Worm (Caenorhabditis elegans) whole organism, late embryonic: ENCODE measurements around the gene grl-23.

Experiments used
- C38D4.7 ChIP-seq: fragments of 200-800 bp; sonication (Bioruptor generic); optimal IDR thresholded peaks from 2 replicates; lab custom pipeline; 2018; ENCODE audit warnings: mild to moderate bottlenecking, missing genetic modification characterization, moderate library complexity, missing compliant biosample characterization
- F13H6.1 ChIP-seq: sonication (generic microtip); optimal IDR thresholded peaks from 2 replicates; lab custom pipeline; 2016; ENCODE audit warnings: missing genetic modification characterization, missing compliant biosample characterization
- K02D7.2 ChIP-seq: sonication (generic microtip); optimal IDR thresholded peaks from 2 replicates; lab custom pipeline; 2017; ENCODE audit warnings: mild to moderate bottlenecking, missing genetic modification characterization, missing compliant biosample characterization
- K09A11.1 ChIP-seq: sonication (generic microtip); optimal IDR thresholded peaks from 2 replicates; lab custom pipeline; 2017; ENCODE audit warnings: antibody characterized with exemption, mild to moderate bottlenecking, missing genetic modification characterization, missing compliant biosample characterization; ENCODE audit not compliant: insufficient read depth
- T23F11.4 ChIP-seq: fragments of 200-800 bp; sonication (Bioruptor generic); optimal IDR thresholded peaks from 2 replicates; lab custom pipeline; 2018; ENCODE audit warnings: mild to moderate bottlenecking, missing genetic modification characterization, missing compliant biosample characterization
- ama-1 ChIP-seq: fragments of 150-350 bp; optimal IDR thresholded peaks from 2 replicates; lab custom pipeline; 2014
- ceh-14 ChIP-seq: sonication (generic microtip); optimal IDR thresholded peaks from 2 replicates; lab custom pipeline; 2016; ENCODE audit warnings: missing genotype, missing genetic modification characterization, missing compliant biosample characterization
- ceh-18 ChIP-seq: sonication (generic microtip); optimal IDR thresholded peaks from 2 replicates; lab custom pipeline; 2016; ENCODE audit warnings: missing genetic modification characterization, missing compliant biosample characterization
- ceh-19 ChIP-seq: fragments of 200-800 bp; sonication (Bioruptor generic); optimal IDR thresholded peaks from 2 replicates; lab custom pipeline; 2018; ENCODE audit warnings: mild to moderate bottlenecking, missing genetic modification characterization, missing compliant biosample characterization
- ceh-2 ChIP-seq: sonication (generic microtip); optimal IDR thresholded peaks from 2 replicates; lab custom pipeline; 2016; ENCODE audit warnings: missing genotype, missing genetic modification characterization, missing compliant biosample characterization
- ceh-24 ChIP-seq: sonication (generic microtip); optimal IDR thresholded peaks from 2 replicates; lab custom pipeline; 2016; ENCODE audit warnings: mild to moderate bottlenecking, missing genetic modification characterization, missing compliant biosample characterization
- ceh-30 ChIP-seq: fragments of 150-350 bp; optimal IDR thresholded peaks from 2 replicates; lab custom pipeline; 2014; ENCODE audit warnings: missing biosample characterization, missing genetic modification characterization
- ceh-34 ChIP-seq: sonication (generic microtip); optimal IDR thresholded peaks from 2 replicates; lab custom pipeline; 2016; ENCODE audit warnings: mild to moderate bottlenecking, missing genetic modification characterization, missing compliant biosample characterization
- ceh-48 ChIP-seq: sonication (generic microtip); optimal IDR thresholded peaks from 2 replicates; lab custom pipeline; 2016; ENCODE audit warnings: missing genetic modification characterization, inconsistent platforms, missing compliant biosample characterization
- ceh-9 ChIP-seq: sonication (generic microtip); optimal IDR thresholded peaks from 2 replicates; lab custom pipeline; 2016; ENCODE audit warnings: mild to moderate bottlenecking, missing genetic modification characterization, inconsistent platforms, missing compliant biosample characterization
- che-1 ChIP-seq: sonication (generic microtip); optimal IDR thresholded peaks from 2 replicates; lab custom pipeline; 2016; ENCODE audit warnings: mild to moderate bottlenecking, missing genetic modification characterization, missing compliant biosample characterization
- dve-1 ChIP-seq: sonication (generic microtip); optimal IDR thresholded peaks from 2 replicates; lab custom pipeline; 2017; ENCODE audit warnings: antibody characterized with exemption, mild to moderate bottlenecking, missing genetic modification characterization, missing compliant biosample characterization
- elt-2 ChIP-seq: sonication (generic microtip); optimal IDR thresholded peaks from 2 replicates; lab custom pipeline; 2016; ENCODE audit warnings: missing genetic modification reagents, missing genetic modification characterization, missing compliant biosample characterization
- ets-4 ChIP-seq: sonication (generic microtip); optimal IDR thresholded peaks from 2 replicates; lab custom pipeline; 2016; ENCODE audit warnings: missing genetic modification characterization, missing compliant biosample characterization
- eyg-1 ChIP-seq: sonication (generic microtip); optimal IDR thresholded peaks from 2 replicates; lab custom pipeline; 2016; ENCODE audit warnings: missing genotype, missing genetic modification characterization, missing compliant biosample characterization
- fax-1 ChIP-seq: sonication (generic microtip); optimal IDR thresholded peaks from 2 replicates; lab custom pipeline; 2016; ENCODE audit warnings: missing genotype, missing genetic modification characterization, missing compliant biosample characterization
- hlh-13 ChIP-seq: fragments of 200-800 bp; sonication (Bioruptor generic); optimal IDR thresholded peaks from 2 replicates; lab custom pipeline; 2018; ENCODE audit warnings: mild to moderate bottlenecking, missing genetic modification characterization, missing compliant biosample characterization
- hlh-15 ChIP-seq: sonication (generic microtip); optimal IDR thresholded peaks from 2 replicates; lab custom pipeline; 2016; ENCODE audit warnings: missing genetic modification characterization, missing compliant biosample characterization
- hlh-30 ChIP-seq: sonication (generic microtip); optimal IDR thresholded peaks from 2 replicates; lab custom pipeline; 2017; ENCODE audit warnings: antibody characterized with exemption, missing genetic modification characterization, missing compliant biosample characterization; ENCODE audit not compliant: insufficient read depth
- lim-6 ChIP-seq: sonication (generic microtip); optimal IDR thresholded peaks from 2 replicates; lab custom pipeline; 2016; ENCODE audit warnings: missing genetic modification characterization, missing compliant biosample characterization
- madf-2 ChIP-seq: sonication (generic microtip); optimal IDR thresholded peaks from 2 replicates; lab custom pipeline; 2017; ENCODE audit warnings: missing genetic modification characterization, missing compliant biosample characterization
- mec-3 ChIP-seq: sonication (generic microtip); optimal IDR thresholded peaks from 2 replicates; lab custom pipeline; 2016; ENCODE audit warnings: borderline replicate concordance, missing genetic modification characterization, missing compliant biosample characterization
- nfya-1 ChIP-seq: sonication (generic microtip); optimal IDR thresholded peaks from 2 replicates; lab custom pipeline; 2017; ENCODE audit warnings: missing genetic modification characterization, mild to moderate bottlenecking, missing compliant biosample characterization, antibody characterized with exemption, moderate library complexity
- nhr-11 ChIP-seq: fragments of 150-350 bp; optimal IDR thresholded peaks from 2 replicates; lab custom pipeline; 2014; ENCODE audit warnings: missing biosample characterization, missing genetic modification characterization
- odd-2 ChIP-seq: sonication (generic microtip); optimal IDR thresholded peaks from 2 replicates; lab custom pipeline; 2017; ENCODE audit warnings: antibody characterized with exemption, mild to moderate bottlenecking, missing genetic modification characterization, missing compliant biosample characterization
- pag-3 ChIP-seq: sonication (generic microtip); optimal IDR thresholded peaks from 2 replicates; lab custom pipeline; 2016; ENCODE audit warnings: missing compliant biosample characterization, missing genetic modification characterization, borderline replicate concordance
- pax-1 ChIP-seq: fragments of 150-350 bp; optimal IDR thresholded peaks from 2 replicates; lab custom pipeline; 2014; ENCODE audit warnings: missing biosample characterization, missing genetic modification characterization
- pha-2 ChIP-seq: sonication (generic microtip); optimal IDR thresholded peaks from 2 replicates; lab custom pipeline; 2017; ENCODE audit warnings: mild to moderate bottlenecking, missing genetic modification characterization, missing compliant biosample characterization
- pha-4 ChIP-seq: fragments of 150-350 bp; optimal IDR thresholded peaks from 2 replicates; lab custom pipeline; 2018; ENCODE audit warnings: missing biosample characterization, missing genetic modification reagents, missing genetic modification characterization
- ref-2 ChIP-seq: sonication (generic microtip); optimal IDR thresholded peaks from 2 replicates; lab custom pipeline; 2016; ENCODE audit warnings: missing genetic modification characterization, missing compliant biosample characterization
- sdc-2 ChIP-seq: sonication (generic microtip); optimal IDR thresholded peaks from 2 replicates; lab custom pipeline; 2016; ENCODE audit warnings: missing genotype, missing genetic modification characterization, missing compliant biosample characterization
- sox-2 ChIP-seq: fragments of 200-800 bp; sonication (Bioruptor generic); IDR thresholded peaks from 2 replicates; pipeline ENCODE4 v1.3.6; 2022; ENCODE audit warnings: missing genetic modification reagents, missing genetic modification characterization, missing compliant biosample characterization
- syd-9 ChIP-seq: sonication (generic microtip); optimal IDR thresholded peaks from 2 replicates; lab custom pipeline; 2016; ENCODE audit warnings: mild to moderate bottlenecking, missing genetic modification characterization, moderate library complexity, missing compliant biosample characterization
- tbx-7 ChIP-seq: sonication (generic microtip); optimal IDR thresholded peaks from 2 replicates; lab custom pipeline; 2016; ENCODE audit warnings: missing genotype, missing genetic modification characterization, missing compliant biosample characterization
- unc-3 ChIP-seq, 2 experiments: fragments of 200-800 bp in 1 of 2; sonication (Bioruptor generic) in 1 of 2; sonication (generic microtip) in 1 of 2; conservative IDR thresholded peaks in 1 of 2; optimal IDR thresholded peaks in 1 of 2; 2 replicates each; pipeline versions ENCODE4 v1.3.6 to Lab custom; 2016 to 2022; ENCODE audit warnings: missing compliant biosample characterization in 2 of 2, missing genetic modification characterization in 2 of 2, missing genetic modification reagents in 1 of 2
- unc-55 ChIP-seq: sonication (generic microtip); optimal IDR thresholded peaks from 2 replicates; lab custom pipeline; 2017; ENCODE audit warnings: missing biosample characterization, missing genetic modification reagents, missing genetic modification characterization
- zip-5 ChIP-seq: sonication (generic microtip); optimal IDR thresholded peaks from 2 replicates; lab custom pipeline; 2016; ENCODE audit warnings: missing genetic modification characterization, missing compliant biosample characterization

The grl-23 gene

DNA sequence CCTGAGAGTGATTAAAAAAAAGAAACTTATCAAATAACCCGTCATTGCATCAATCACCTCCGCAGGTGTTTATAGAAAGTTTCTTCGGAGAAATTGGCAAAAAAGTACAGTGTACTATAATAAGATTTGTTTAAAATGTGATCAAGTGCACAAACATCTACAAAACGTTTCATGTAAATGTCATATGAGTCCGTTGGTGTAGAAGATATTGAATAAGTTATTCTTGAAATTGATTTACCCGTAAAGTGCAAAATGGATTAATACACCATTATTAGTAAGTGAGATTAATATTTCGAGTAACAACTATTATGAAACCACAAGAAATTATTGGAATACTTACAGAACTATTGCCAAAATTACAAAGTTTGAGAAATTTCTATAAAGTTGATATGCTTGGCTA, 45.6 kb downstream of the grl-23 start:
- no peak for TF ChIP-seq ceh-2 (tag; lab: Kevin White, UChicago)

DNA sequence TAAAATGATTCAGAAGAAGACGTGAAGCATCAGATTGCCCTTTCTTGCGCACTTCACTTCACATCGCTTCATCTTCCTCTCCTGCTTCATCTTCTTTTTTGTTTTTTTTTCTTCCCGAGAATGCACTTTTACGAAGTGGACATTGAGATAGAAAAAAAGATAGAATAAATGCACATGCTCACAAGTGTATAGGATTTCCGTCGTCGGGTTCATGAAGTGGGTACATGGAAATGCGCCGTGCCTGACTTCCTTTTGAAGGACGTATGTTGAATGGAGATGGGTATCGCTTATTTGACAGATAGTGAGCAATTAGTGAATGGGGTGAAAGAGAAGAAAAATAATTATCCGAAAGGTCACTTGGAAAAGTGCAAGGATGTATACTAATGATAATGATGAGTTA, 46.6 kb downstream of the grl-23 start:
- TF ChIP-seq ceh-48 (no peak), K02D7.2 (tag; lab: Kevin White, UChicago) (no peak), madf-2 (tag; lab: Kevin White, UChicago) (no peak), che-1 (tag; lab: Kevin White, UChicago) (no peak), K09A11.1 (tag; lab: Kevin White, UChicago) (no peak), ceh-18 (tag; lab: Kevin White, UChicago) (no peak), ceh-24 (tag; lab: Kevin White, UChicago) (no peak), nhr-11 (tag; lab: Kevin White, UChicago) (no peak), fax-1 (no peak), pax-1 (tag; lab: Kevin White, UChicago) (no peak), dve-1 (tag; lab: Kevin White, UChicago) (no peak), ama-1 (lab: Kevin White, UChicago) (no peak), eyg-1 (tag; lab: Kevin White, UChicago) (no peak), pha-4 (tag; lab: Kevin White, UChicago) (no peak), ets-4 (tag; lab: Kevin White, UChicago) (no peak), hlh-13 (no peak), pag-3 (tag; lab: Kevin White, UChicago) (no peak)

DNA sequence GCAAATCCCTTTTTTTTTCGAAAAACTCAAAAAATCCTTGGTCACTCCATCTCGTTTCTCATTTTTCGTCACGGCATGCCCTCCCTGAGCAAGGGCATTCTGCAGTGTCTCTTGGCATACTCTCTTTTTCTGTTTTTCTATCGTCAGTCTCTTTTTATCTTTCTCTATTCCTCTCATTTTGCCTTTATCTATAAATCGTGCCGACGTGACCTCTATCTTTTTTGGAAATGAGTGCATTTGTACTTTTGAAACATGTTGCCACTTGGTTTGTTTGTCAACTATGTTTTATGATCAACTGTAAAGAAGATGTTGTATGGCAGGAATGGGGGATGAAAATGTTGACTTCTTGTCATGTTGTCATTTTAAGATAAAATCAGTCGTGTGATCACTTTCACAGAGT, 47.8 kb downstream of the grl-23 start:
- TF ChIP-seq nfya-1 (tag; lab: Kevin White, UChicago) (peak; percentile 1), elt-2 (peak; percentile 16), unc-55 (GFP tag; lab: Kevin White, UChicago) (no peak)

DNA sequence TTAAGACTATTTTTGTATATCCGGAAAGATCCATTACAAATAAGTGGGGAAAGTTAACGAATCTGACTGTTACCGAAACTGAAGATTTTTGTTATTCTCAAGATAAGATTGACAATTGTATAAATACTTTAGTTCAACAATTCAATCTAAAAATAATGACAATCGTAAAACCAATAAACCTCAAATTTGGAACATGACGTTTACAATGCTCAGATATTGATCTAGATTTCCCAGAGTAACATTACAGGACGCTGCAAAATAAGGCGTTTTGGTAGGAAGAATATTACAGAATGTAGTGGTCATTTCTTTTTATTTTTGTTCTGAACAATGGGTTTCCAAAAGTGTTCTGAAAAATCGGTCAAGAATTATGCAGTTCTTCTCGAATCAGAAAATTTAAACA, 49.9 kb downstream of the grl-23 start, which contains the start of gene F45D3.1:
Gene F45D3.1, plus strand, starts transcription at position 301 of the 400 bp plus-strand sequence.
- TF ChIP-seq madf-2 (tag; lab: Kevin White, UChicago) (no peak), mec-3 (tag; lab: Kevin White, UChicago) (no peak), unc-3 (GFP tag; conservative IDR thresholded peaks at IDR 0.05; lab: Robert Waterston, UW) (no peak), unc-3 (tag; optimal IDR thresholded peaks at IDR 0.05; lab: Kevin White, UChicago) (no peak), hlh-15 (tag; lab: Kevin White, UChicago) (no peak), syd-9 (tag; lab: Kevin White, UChicago) (no peak), lim-6 (no peak), odd-2 (no peak), hlh-30 (tag; lab: Kevin White, UChicago) (no peak), pha-2 (tag; lab: Kevin White, UChicago) (no peak), zip-5 (tag; lab: Kevin White, UChicago) (no peak), ceh-14 (tag; lab: Kevin White, UChicago) (no peak)
- TF ChIP-seq, all 69 proteins: peak for 0

DNA sequence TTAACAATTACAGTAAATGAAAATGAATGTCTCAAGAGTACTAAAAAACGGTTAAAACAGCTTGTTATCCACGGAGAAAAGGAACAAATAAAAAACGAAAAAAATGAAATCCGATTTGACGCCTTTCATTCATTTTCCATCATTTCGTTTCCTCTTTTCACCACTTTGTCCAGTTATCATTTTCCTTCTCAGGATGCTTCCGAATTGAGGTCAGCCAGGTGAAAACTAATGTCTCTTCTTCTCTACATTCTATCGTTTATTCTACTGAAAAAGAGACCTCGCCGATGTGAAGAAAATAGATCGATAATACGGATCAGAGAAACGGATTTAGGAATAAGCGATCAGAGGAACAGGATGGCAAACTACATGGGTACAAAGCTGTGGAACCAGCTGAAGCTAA, 50.6 kb downstream of the grl-23 start:
- TF ChIP-seq T23F11.4 (no peak), nhr-11 (tag; lab: Kevin White, UChicago) (no peak), C38D4.7 (GFP tag; lab: Kevin White, UChicago) (no peak), ref-2 (tag; lab: Kevin White, UChicago) (no peak), F13H6.1 (tag; lab: Kevin White, UChicago) (no peak), hlh-13 (no peak), ceh-30 (tag; lab: Kevin White, UChicago) (no peak), hlh-30 (tag; lab: Kevin White, UChicago) (no peak), dve-1 (tag; lab: Kevin White, UChicago) (no peak), sox-2 (no peak), zip-5 (tag; lab: Kevin White, UChicago) (no peak), tbx-7 (tag; lab: Kevin White, UChicago) (no peak), ceh-34 (no peak), ceh-9 (no peak), mec-3 (tag; lab: Kevin White, UChicago) (no peak), ceh-19 (no peak), K09A11.1 (tag; lab: Kevin White, UChicago) (no peak), sdc-2 (tag; lab: Kevin White, UChicago) (no peak)
